Fruit fly (Drosophila melanogaster): Measurements from ENCODE around the gene CG2712.

dm6 chrX:2682832-2683231, 49.4 kb upstream of the CG2712 start, which contains the start of gene CG2652:
- TF ChIP-seq CG8478 (optimal IDR thresholded peaks at IDR 0.05): no peak
- TF ChIP-seq Dll (optimal IDR thresholded peaks at IDR 0.05): no peak
- no peak for TF ChIP-seq pan (optimal IDR thresholded peaks at IDR 0.05)
